Worm (Caenorhabditis elegans): ENCODE results near the gene ZC239.22.

The ZC239.22 gene

ce11 chrII:3220723-3221122, at the start of gene ZC239.22:
ZC239.22 (minus strand) TSS chrII:3220823.
- TF ChIP-seq C34F6.9 (tag; optimal IDR thresholded peaks at IDR 0.05): no peak

ce11 chrII:3267815-3268214, 47.2 kb upstream of the ZC239.22 start:
- no peak for TF ChIP-seq ztf-4 (tag; optimal IDR thresholded peaks at IDR 0.05)
- no peak for TF ChIP-seq nhr-10 (tag; optimal IDR thresholded peaks at IDR 0.05)
- TF ChIP-seq crh-2 (tag; optimal IDR thresholded peaks at IDR 0.05): peak; percentile 12
- no peak for TF ChIP-seq blmp-1 (tag; optimal IDR thresholded peaks at IDR 0.05; ENCODE audit: insufficient read depth)
- TF ChIP-seq lsy-2 (tag; optimal IDR thresholded peaks at IDR 0.05): no peak

- TF ChIP-seq unc-39 (tag; optimal IDR thresholded peaks at IDR 0.05) (no peak), ZK546.5 (tag; optimal IDR thresholded peaks at IDR 0.05) (no peak), sem-4 (tag; optimal IDR thresholded peaks at IDR 0.05) (no peak), snpc-4 (tag; optimal IDR thresholded peaks at IDR 0.05) (no peak), unc-55 (GFP tag; optimal IDR thresholded peaks at IDR 0.05) (no peak), nhr-129 (tag; optimal IDR thresholded peaks at IDR 0.05) (no peak), nhr-237 (tag; optimal IDR thresholded peaks at IDR 0.05) (no peak), nhr-77 (tag; optimal IDR thresholded peaks at IDR 0.05) (no peak), nhr-21 (tag; optimal IDR thresholded peaks at IDR 0.05) (no peak), ceh-82 (tag; optimal IDR thresholded peaks at IDR 0.05) (no peak), Y55F3AM.14 (GFP tag; optimal IDR thresholded peaks at IDR 0.05) (no peak), nhr-23 (tag; optimal IDR thresholded peaks at IDR 0.05) (no peak), F13H6.1 (tag; optimal IDR thresholded peaks at IDR 0.05) (no peak), nhr-25 (tag; optimal IDR thresholded peaks at IDR 0.05) (no peak), nhr-12 (tag; optimal IDR thresholded peaks at IDR 0.05) (no peak), ceh-16 (tag; optimal IDR thresholded peaks at IDR 0.05) (no peak), sma-3 (GFP tag; optimal IDR thresholded peaks at IDR 0.05) (no peak), mab-5 (tag; optimal IDR thresholded peaks at IDR 0.05) (no peak), lsy-2 (tag; optimal IDR thresholded peaks at IDR 0.05) (no peak)
Observed at ce11 chrII:3267365-3267764, 46.7 kb upstream of the ZC239.22 start, which contains the start of gene F02E11.7. F02E11.7 (plus strand) TSS chrII:3267665.

- no peak for TF ChIP-seq gmeb-1 (tag; optimal IDR thresholded peaks at IDR 0.05)
- no peak for TF ChIP-seq R02D3.7 (tag; optimal IDR thresholded peaks at IDR 0.05)
- no peak for TF ChIP-seq sma-9 (GFP tag; optimal IDR thresholded peaks at IDR 0.05)
- no peak for TF ChIP-seq sma-9 (tag; optimal IDR thresholded peaks at IDR 0.05)
- no peak for TF ChIP-seq nhr-21 (tag; optimal IDR thresholded peaks at IDR 0.05)
- no peak for TF ChIP-seq F13H6.1 (tag; optimal IDR thresholded peaks at IDR 0.05)
- TF ChIP-seq mbf-1 (tag; optimal IDR thresholded peaks at IDR 0.05): no peak
- no peak for TF ChIP-seq nhr-23 (tag; optimal IDR thresholded peaks at IDR 0.05)
- no peak for TF ChIP-seq nhr-237 (tag; optimal IDR thresholded peaks at IDR 0.05)
- no peak for TF ChIP-seq ceh-82 (tag; optimal IDR thresholded peaks at IDR 0.05)
- TF ChIP-seq skn-1 (tag; optimal IDR thresholded peaks at IDR 0.05): no peak
- TF ChIP-seq nhr-6 (tag; optimal IDR thresholded peaks at IDR 0.05): no peak
- no peak for TF ChIP-seq nhr-10 (tag; optimal IDR thresholded peaks at IDR 0.05)
- no peak for TF ChIP-seq lin-13 (GFP tag; optimal IDR thresholded peaks at IDR 0.05)
- no peak for TF ChIP-seq elt-1 (tag; optimal IDR thresholded peaks at IDR 0.05)
- no peak for TF ChIP-seq peb-1 (tag; optimal IDR thresholded peaks at IDR 0.05)
Observed at ce11 chrII:3264704-3265103, 44.1 kb upstream of the ZC239.22 start.

ce11 chrII:3262504-3262903, 41.9 kb upstream of the ZC239.22 start, which contains the start of gene F02E11.2:
F02E11.2 (plus strand) TSS chrII:3262804.
- no peak for TF ChIP-seq crh-2 (tag; optimal IDR thresholded peaks at IDR 0.05)
- no peak for TF ChIP-seq unc-55 (GFP tag; optimal IDR thresholded peaks at IDR 0.05)
- TF ChIP-seq nhr-21 (tag; optimal IDR thresholded peaks at IDR 0.05): no peak
- no peak for TF ChIP-seq sma-3 (GFP tag; optimal IDR thresholded peaks at IDR 0.05)
- TF ChIP-seq peb-1 (tag; optimal IDR thresholded peaks at IDR 0.05): no peak
- TF ChIP-seq ceh-82 (tag; optimal IDR thresholded peaks at IDR 0.05): no peak
- no peak for TF ChIP-seq ceh-16 (tag; optimal IDR thresholded peaks at IDR 0.05)
- no peak for TF ChIP-seq mdl-1 (tag; optimal IDR thresholded peaks at IDR 0.05)
- no peak for TF ChIP-seq ztf-11 (tag; optimal IDR thresholded peaks at IDR 0.05)
- TF ChIP-seq gmeb-1 (tag; optimal IDR thresholded peaks at IDR 0.05): no peak
- TF ChIP-seq nhr-237 (tag; optimal IDR thresholded peaks at IDR 0.05): no peak
- TF ChIP-seq alr-1 (tag; optimal IDR thresholded peaks at IDR 0.05): no peak
- TF ChIP-seq mbf-1 (tag; optimal IDR thresholded peaks at IDR 0.05): no peak
- no peak for TF ChIP-seq egl-27 (tag; optimal IDR thresholded peaks at IDR 0.05)
- no peak for TF ChIP-seq ztf-4 (tag; optimal IDR thresholded peaks at IDR 0.05)
- TF ChIP-seq aly-2 (tag; optimal IDR thresholded peaks at IDR 0.05): no peak
- no peak for TF ChIP-seq C34F6.9 (tag; optimal IDR thresholded peaks at IDR 0.05)
- TF ChIP-seq zag-1 (tag; optimal IDR thresholded peaks at IDR 0.05): no peak
- no peak for TF ChIP-seq lin-11 (tag; optimal IDR thresholded peaks at IDR 0.05)
- TF ChIP-seq unc-39 (tag; optimal IDR thresholded peaks at IDR 0.05): no peak
